Fruit fly (Drosophila melanogaster) whole organism, adult: Measurements from ENCODE around the gene CG46307.

Experiments used
- CG11617 ChIP-seq: fragments of 200-800 bp; sonication (Bioruptor generic); optimal IDR thresholded peaks from 2 replicates; lab custom pipeline; 2017; ENCODE audit warnings: mild to moderate bottlenecking, missing biosample characterization, missing genetic modification reagents, missing genetic modification characterization
- CG12768 ChIP-seq: fragments of 200-800 bp; sonication (Bioruptor generic); optimal IDR thresholded peaks from 2 replicates; lab custom pipeline; 2017; ENCODE audit warnings: missing biosample characterization, missing genetic modification characterization, mild to moderate bottlenecking, moderate library complexity, missing genetic modification reagents
- CG14711 ChIP-seq: fragments of 200-800 bp; sonication (Bioruptor generic); optimal IDR thresholded peaks from 2 replicates; lab custom pipeline; 2018; ENCODE audit warnings: missing biosample characterization, mild to moderate bottlenecking, missing genetic modification characterization, moderate library complexity
- CG1620 ChIP-seq: fragments of 200-800 bp; sonication (Bioruptor generic); optimal IDR thresholded peaks from 2 replicates; lab custom pipeline; 2016; ENCODE audit warnings: missing biosample characterization, missing genetic modification characterization
- CG33017 ChIP-seq: fragments of 200-800 bp; sonication (Bioruptor generic); optimal IDR thresholded peaks from 2 replicates; lab custom pipeline; 2018; ENCODE audit warnings: missing biosample characterization, mild to moderate bottlenecking, missing genetic modification characterization, moderate library complexity
- CG5204 ChIP-seq: fragments of 200-800 bp; sonication (Bioruptor generic); optimal IDR thresholded peaks from 2 replicates; lab custom pipeline; 2016; ENCODE audit warnings: missing biosample characterization, missing genetic modification characterization
- CG7045 ChIP-seq: fragments of 200-800 bp; sonication (Bioruptor generic); optimal IDR thresholded peaks from 2 replicates; lab custom pipeline; 2017; ENCODE audit warnings: missing biosample characterization, mild to moderate bottlenecking, missing genetic modification characterization
- CG7101 ChIP-seq: fragments of 200-800 bp; sonication (Bioruptor generic); optimal IDR thresholded peaks from 2 replicates; lab custom pipeline; 2018; ENCODE audit warnings: missing biosample characterization, mild to moderate bottlenecking, missing genetic modification characterization, moderate library complexity
- Clk ChIP-seq: fragments of 200-800 bp; sonication (Bioruptor generic); optimal IDR thresholded peaks from 2 replicates; lab custom pipeline; 2017; ENCODE audit warnings: missing biosample characterization, missing genetic modification characterization
- Crg-1 ChIP-seq: fragments of 200-800 bp; sonication (Bioruptor generic); optimal IDR thresholded peaks from 2 replicates; lab custom pipeline; 2016; ENCODE audit warnings: missing biosample characterization, missing genetic modification characterization
- Hr96 ChIP-seq: fragments of 200-800 bp; sonication (Bioruptor generic); optimal IDR thresholded peaks from 2 replicates; lab custom pipeline; 2016; ENCODE audit warnings: missing biosample characterization, missing genetic modification characterization
- Mnt ChIP-seq: fragments of 200-800 bp; sonication (Bioruptor generic); optimal IDR thresholded peaks from 2 replicates; lab custom pipeline; 2016; ENCODE audit warnings: missing biosample characterization, mild to moderate bottlenecking, missing genetic modification characterization
- bab1 ChIP-seq: fragments of 200-800 bp; sonication (Bioruptor generic); optimal IDR thresholded peaks from 3 replicates; lab custom pipeline; 2019; ENCODE audit warnings: missing biosample characterization, mild to moderate bottlenecking, missing genetic modification characterization, moderate library complexity
- cic ChIP-seq: fragments of 200-800 bp; sonication (Bioruptor generic); optimal IDR thresholded peaks from 2 replicates; lab custom pipeline; 2017; ENCODE audit warnings: missing biosample characterization, mild to moderate bottlenecking, missing genetic modification characterization, moderate library complexity
- cnc ChIP-seq, 2 experiments: fragments of >200 bp; optimal IDR thresholded peaks; 2 replicates each; lab custom pipeline; 2017
- kay ChIP-seq: fragments of 200-800 bp; sonication (Bioruptor generic); peaks from one replicate; lab custom pipeline; 2016; ENCODE audit warnings: missing biosample characterization, missing genetic modification characterization, borderline replicate concordance
- ovo ChIP-seq: fragments of 200-800 bp; sonication (Bioruptor generic); optimal IDR thresholded peaks from 2 replicates; lab custom pipeline; 2016; ENCODE audit warnings: missing biosample characterization, missing genetic modification characterization
- pad ChIP-seq: fragments of 200-800 bp; sonication (Bioruptor generic); optimal IDR thresholded peaks from 3 replicates; lab custom pipeline; 2017; ENCODE audit warnings: missing biosample characterization, missing genetic modification characterization, mild to moderate bottlenecking, moderate library complexity, missing genetic modification reagents
- tj ChIP-seq: fragments of 200-800 bp; sonication (Bioruptor generic); optimal IDR thresholded peaks from 3 replicates; lab custom pipeline; 2017; ENCODE audit warnings: missing biosample characterization, mild to moderate bottlenecking, missing genetic modification characterization, moderate library complexity
- toe ChIP-seq: fragments of 200-800 bp; sonication (Bioruptor generic); optimal IDR thresholded peaks from 2 replicates; lab custom pipeline; 2016; ENCODE audit warnings: missing biosample characterization, missing genetic modification characterization

CG46307 gene

dm6 chr2L:21071435-21071834 is 32.9 kb upstream of the CG46307 start, which contains the start of gene CG9265:
Gene CG9265, minus strand, starts transcription at chr2L:21071502.
- TF ChIP-seq CG7045 (GFP tag; lab: Kevin White, UChicago): no peak
- TF ChIP-seq CG14711 (tag; lab: Kevin White, UChicago): peak; percentile 72
- peak; percentile 31 for TF ChIP-seq CG5204 (GFP tag; lab: Kevin White, UChicago)

DNA sequence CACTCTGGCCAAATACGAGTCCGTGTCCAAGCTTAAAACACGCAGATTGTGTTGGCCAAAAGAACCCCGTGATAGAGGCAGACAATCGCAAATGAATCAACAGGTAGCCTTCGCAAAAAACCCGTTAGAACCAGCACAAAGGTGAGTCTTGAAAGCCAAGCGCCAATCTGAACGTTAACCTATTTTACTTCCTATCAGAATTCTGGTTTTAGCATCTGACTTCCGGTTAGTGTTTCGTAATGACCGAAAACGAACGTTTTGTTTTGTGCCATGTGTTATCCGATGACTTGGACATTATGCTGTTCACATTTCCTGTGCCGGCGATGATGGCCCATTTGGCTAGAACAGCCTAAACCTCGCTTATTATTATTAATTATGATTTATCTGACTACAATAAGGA is 32.0 kb upstream of the CG46307 start:
- no peak for TF ChIP-seq toe (GFP tag; lab: Kevin White, UChicago)
- TF ChIP-seq Clk (GFP tag; lab: Kevin White, UChicago): no peak
- TF ChIP-seq Mnt: no peak
- TF ChIP-seq CG14711 (tag; lab: Kevin White, UChicago): no peak
- no peak for TF ChIP-seq ovo
- TF ChIP-seq CG7101: no peak
- TF ChIP-seq cic (GFP tag; lab: Kevin White, UChicago): no peak
- no peak for TF ChIP-seq CG33017 (tag; lab: Kevin White, UChicago)
- no peak for TF ChIP-seq kay (GFP tag; lab: Kevin White, UChicago)
- no peak for TF ChIP-seq bab1 (GFP tag; lab: Kevin White, UChicago)
- TF ChIP-seq CG11617 (GFP tag; lab: Kevin White, UChicago): no peak
- TF ChIP-seq Crg-1 (GFP tag; lab: Kevin White, UChicago): no peak
- TF ChIP-seq CG1620 (GFP tag; lab: Kevin White, UChicago): no peak
- TF ChIP-seq CG7045 (GFP tag; lab: Kevin White, UChicago): no peak
- no peak for TF ChIP-seq CG12768 (GFP tag; lab: Kevin White, UChicago)
- TF ChIP-seq tj (GFP tag; lab: Kevin White, UChicago): no peak
- TF ChIP-seq pad (GFP tag; lab: Kevin White, UChicago): no peak

dm6 chr2L:21073300-21073699 is 31.1 kb upstream of the CG46307 start:
- TF ChIP-seq CG7101 (no peak), CG5204 (GFP tag; lab: Kevin White, UChicago) (no peak), cic (GFP tag; lab: Kevin White, UChicago) (no peak), CG33017 (tag; lab: Kevin White, UChicago) (no peak), Hr96 (no peak), CG7045 (GFP tag; lab: Kevin White, UChicago) (no peak)

- TF ChIP-seq CG33017 (tag; lab: Kevin White, UChicago) (no peak), CG7045 (GFP tag; lab: Kevin White, UChicago) (no peak), Clk (GFP tag; lab: Kevin White, UChicago) (no peak), CG5204 (GFP tag; lab: Kevin White, UChicago) (no peak), CG1620 (GFP tag; lab: Kevin White, UChicago) (no peak), toe (GFP tag; lab: Kevin White, UChicago) (no peak), Mnt (no peak), CG7101 (no peak), ovo (no peak), cnc (optimal IDR thresholded peaks at IDR 0.05; lab: Kevin White, UChicago) (no peak), Hr96 (no peak)
These were observed 30.6 kb upstream of the CG46307 start for dm6 chr2L:21073818-21074217.

DNA sequence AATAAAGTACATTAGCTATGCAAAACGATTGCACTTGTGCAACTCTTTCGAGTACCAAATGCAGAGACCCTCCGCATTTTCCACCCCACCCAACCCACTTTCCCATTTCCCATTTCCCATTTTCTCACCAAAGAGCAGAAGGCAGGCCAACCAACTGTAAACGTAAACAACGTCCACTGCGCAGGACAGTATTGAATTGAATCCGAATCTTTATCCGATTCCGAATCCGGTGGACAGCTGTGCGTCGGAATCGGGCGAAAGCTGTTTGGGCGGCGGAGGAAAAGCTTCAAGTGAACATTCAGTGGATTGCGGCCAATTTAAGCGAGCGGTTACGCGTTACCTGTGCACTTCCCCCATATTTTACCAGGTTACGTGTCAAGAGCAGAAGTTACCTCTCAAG is 29.3 kb upstream of the CG46307 start, which contains the start of gene tadr:
tadr (plus strand) TSS at position 301 of the 400 bp plus-strand sequence.
- no peak for TF ChIP-seq CG14711 (tag; lab: Kevin White, UChicago)
- no peak for TF ChIP-seq CG7101
- TF ChIP-seq CG7045 (GFP tag; lab: Kevin White, UChicago): no peak
- no peak for TF ChIP-seq Mnt
- no peak for TF ChIP-seq ovo
- TF ChIP-seq tj (GFP tag; lab: Kevin White, UChicago): no peak
- TF ChIP-seq cic (GFP tag; lab: Kevin White, UChicago): no peak
- TF ChIP-seq CG11617 (GFP tag; lab: Kevin White, UChicago): no peak
- TF ChIP-seq Hr96: no peak
- TF ChIP-seq cnc (optimal IDR thresholded peaks at IDR 0.05; lab: Kevin White, UChicago): no peak
- no peak for TF ChIP-seq pad (GFP tag; lab: Kevin White, UChicago)
- no peak for TF ChIP-seq CG1620 (GFP tag; lab: Kevin White, UChicago)

DNA sequence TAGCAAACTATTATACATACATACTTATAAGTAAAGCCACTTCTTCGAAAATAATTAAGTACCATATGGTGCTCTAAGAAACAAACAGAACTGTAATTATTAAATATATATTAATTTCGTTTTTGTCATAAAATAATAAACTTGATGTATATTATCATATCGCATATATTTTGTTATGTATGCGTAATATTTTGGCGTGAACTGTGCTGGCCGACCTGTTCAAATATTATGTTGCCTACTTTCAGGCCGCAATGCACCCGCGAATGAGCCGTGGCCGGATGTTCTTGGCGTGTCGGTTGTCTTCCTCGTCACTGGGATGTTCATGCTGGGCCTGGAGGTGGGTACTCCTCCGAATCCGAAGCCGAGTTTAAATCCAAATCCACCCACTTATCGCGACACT is 26.5 kb upstream of the CG46307 start:
- TF ChIP-seq CG1620 (GFP tag; lab: Kevin White, UChicago) (no peak), toe (GFP tag; lab: Kevin White, UChicago) (no peak), CG11617 (GFP tag; lab: Kevin White, UChicago) (no peak), kay (GFP tag; lab: Kevin White, UChicago) (no peak), CG33017 (tag; lab: Kevin White, UChicago) (no peak), CG12768 (GFP tag; lab: Kevin White, UChicago) (no peak)

- peak; percentile 79 for TF ChIP-seq cic (GFP tag; lab: Kevin White, UChicago)
- TF ChIP-seq CG5204 (GFP tag; lab: Kevin White, UChicago): no peak
These were observed 21.7 kb upstream of the CG46307 start, which contains the start of gene CG33511 for dm6 chr2L:21082444-21083201. Gene CG33511, minus strand, starts transcription at chr2L:21082494.
